Fruit fly (Drosophila melanogaster): ENCODE data around the gene CG1801.

CG1801 gene

DNA sequence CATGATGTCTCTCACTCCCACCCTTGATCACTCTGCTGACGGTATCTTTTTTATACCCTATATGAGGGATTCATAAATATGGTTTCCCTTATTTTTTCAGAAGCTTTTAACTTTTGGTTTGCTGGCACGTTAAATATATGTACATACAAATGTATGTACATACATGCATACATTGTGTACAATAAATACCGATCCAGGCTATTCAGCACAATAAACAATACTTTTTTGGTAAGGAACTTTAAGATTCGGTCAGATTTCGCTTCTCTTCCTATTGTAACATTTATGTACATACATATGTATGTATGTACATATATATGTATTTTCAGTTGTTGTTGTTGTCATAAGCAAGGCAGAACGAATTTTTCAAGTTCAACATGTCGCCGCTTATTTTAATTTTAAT is 35.3 kb downstream of the CG1801 start:
- TF ChIP-seq CG14655 (GFP tag; optimal IDR thresholded peaks at IDR 0.05) (no peak), EcR (GFP tag; optimal IDR thresholded peaks at IDR 0.05) (no peak), CG9948 (tag; optimal IDR thresholded peaks at IDR 0.05) (no peak), CG8159 (tag; optimal IDR thresholded peaks at IDR 0.05) (no peak), CG12605 (GFP tag; IDR thresholded peaks at IDR 0.05) (no peak), CG15710 (tag; optimal IDR thresholded peaks at IDR 0.05) (no peak)

DNA sequence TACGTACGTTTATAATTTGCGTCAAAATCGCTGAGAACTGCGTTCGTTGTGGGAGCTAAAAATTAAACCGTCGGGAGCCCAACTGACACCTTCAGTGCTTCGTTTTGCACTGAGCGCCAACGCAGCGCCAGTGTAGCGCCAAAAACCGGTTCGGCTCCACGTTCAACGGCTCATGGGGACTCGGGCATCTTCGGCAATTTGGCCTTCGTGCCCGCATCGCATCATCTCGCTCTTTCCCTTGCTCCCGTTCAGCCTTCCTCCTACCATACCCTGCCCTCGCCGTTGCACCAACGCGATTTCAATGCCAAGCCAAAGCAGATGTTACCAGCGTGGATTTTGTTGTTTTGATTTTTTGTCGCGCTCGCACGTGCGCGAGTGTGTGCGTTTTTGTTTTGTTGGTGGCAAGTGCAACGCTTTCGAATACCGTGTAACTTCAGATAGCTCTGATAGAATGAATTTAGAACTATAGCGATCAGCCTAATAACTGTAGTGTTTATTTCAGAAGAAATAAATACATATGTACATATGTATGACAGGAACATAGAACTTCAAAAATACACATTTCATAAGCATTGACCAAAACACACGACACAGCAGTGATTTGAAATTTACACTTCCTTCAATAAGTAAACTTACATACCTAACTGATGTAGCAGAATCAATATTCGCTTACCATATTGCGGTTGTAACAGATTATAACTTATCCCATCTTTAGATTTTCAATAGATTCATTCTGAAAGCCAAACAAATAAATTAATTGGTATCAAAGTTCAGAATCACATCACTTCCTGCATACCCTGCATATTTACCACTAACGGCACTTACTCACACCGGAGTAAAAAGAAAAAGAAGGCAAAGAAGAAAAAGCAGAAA is 36.0 kb downstream of the CG1801 start, which contains the start of gene Mnr:
Mnr (minus strand) TSS at position 133 of the 873 bp plus-strand sequence.
- TF ChIP-seq rn (GFP tag; IDR thresholded peaks at IDR 0.05) = no peak
- TF ChIP-seq CG14655 (GFP tag; optimal IDR thresholded peaks at IDR 0.05) = peak; percentile 64
- peak; percentile 79 for TF ChIP-seq CG10348 (GFP tag; IDR thresholded peaks at IDR 0.05)
- TF ChIP-seq CG8159 (tag; optimal IDR thresholded peaks at IDR 0.05) = peak; percentile 24
- TF ChIP-seq CG4496 (GFP tag; IDR thresholded peaks at IDR 0.05) = peak; percentile 65; the same call in 2 of the 3 replicates
- peak; percentile 58 for TF ChIP-seq CG13204 (GFP tag; optimal IDR thresholded peaks at IDR 0.05)
- peak; percentile 24; the same call in 1 of the 3 replicates for TF ChIP-seq fd96Ca (GFP tag; IDR thresholded peaks at IDR 0.05)
- no peak for TF ChIP-seq gl (tag; optimal IDR thresholded peaks at IDR 0.05)
- no peak for TF ChIP-seq CG34367 (tag; optimal IDR thresholded peaks at IDR 0.05)
- TF ChIP-seq CG15710 (tag; optimal IDR thresholded peaks at IDR 0.05) = peak; percentile 20
- TF ChIP-seq CG8301 (tag; optimal IDR thresholded peaks at IDR 0.05) = peak; percentile 30
- no peak for TF ChIP-seq CG9948 (tag; optimal IDR thresholded peaks at IDR 0.05)
- TF ChIP-seq Pif1A (GFP tag; optimal IDR thresholded peaks at IDR 0.05) = peak; percentile 20
- peak; percentile 36; the same call in 1 of the 2 replicates for TF ChIP-seq CG32121 (GFP tag; IDR thresholded peaks at IDR 0.05)
- no peak for TF ChIP-seq CG17806 (tag; optimal IDR thresholded peaks at IDR 0.05)
- TF ChIP-seq Ets98B (GFP tag; IDR thresholded peaks at IDR 0.05) = peak; percentile 57
- peak; percentile 33 for TF ChIP-seq D1 (tag; optimal IDR thresholded peaks at IDR 0.05)
- TF ChIP-seq Snoo (tag; optimal IDR thresholded peaks at IDR 0.05) = no peak
- peak; percentile 74 for TF ChIP-seq EcR (GFP tag; optimal IDR thresholded peaks at IDR 0.05)
- TF ChIP-seq Pif1B (GFP tag; optimal IDR thresholded peaks at IDR 0.05) = no peak
- no peak for TF ChIP-seq CG12605 (GFP tag; IDR thresholded peaks at IDR 0.05)

DNA sequence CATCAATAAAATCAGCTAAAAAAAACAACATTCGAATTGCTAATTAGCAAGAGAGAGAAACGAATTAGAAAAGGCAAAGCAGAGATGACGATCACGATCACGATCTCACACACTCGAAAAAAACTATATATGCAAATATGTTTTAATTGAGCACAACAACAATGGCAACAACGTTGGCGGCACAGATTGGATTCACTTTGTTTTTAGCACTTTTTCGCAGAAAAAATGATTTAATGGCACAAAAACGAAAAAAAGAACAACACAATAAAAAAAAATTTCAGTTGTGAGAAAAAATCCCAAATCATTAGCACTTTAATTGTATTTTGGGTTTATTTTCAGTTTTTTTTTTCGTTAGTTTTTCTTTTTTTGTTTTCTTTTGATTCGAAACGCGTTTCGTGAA is 36.7 kb downstream of the CG1801 start:
- TF ChIP-seq CG14655 (GFP tag; optimal IDR thresholded peaks at IDR 0.05) = peak; percentile 31
- TF ChIP-seq CG9948 (tag; optimal IDR thresholded peaks at IDR 0.05) = peak; percentile 15
- no peak for TF ChIP-seq CG4496 (GFP tag; IDR thresholded peaks at IDR 0.05)
- peak; percentile 24 for TF ChIP-seq Pif1A (GFP tag; optimal IDR thresholded peaks at IDR 0.05)
- no peak for TF ChIP-seq fd96Ca (GFP tag; IDR thresholded peaks at IDR 0.05)

DNA sequence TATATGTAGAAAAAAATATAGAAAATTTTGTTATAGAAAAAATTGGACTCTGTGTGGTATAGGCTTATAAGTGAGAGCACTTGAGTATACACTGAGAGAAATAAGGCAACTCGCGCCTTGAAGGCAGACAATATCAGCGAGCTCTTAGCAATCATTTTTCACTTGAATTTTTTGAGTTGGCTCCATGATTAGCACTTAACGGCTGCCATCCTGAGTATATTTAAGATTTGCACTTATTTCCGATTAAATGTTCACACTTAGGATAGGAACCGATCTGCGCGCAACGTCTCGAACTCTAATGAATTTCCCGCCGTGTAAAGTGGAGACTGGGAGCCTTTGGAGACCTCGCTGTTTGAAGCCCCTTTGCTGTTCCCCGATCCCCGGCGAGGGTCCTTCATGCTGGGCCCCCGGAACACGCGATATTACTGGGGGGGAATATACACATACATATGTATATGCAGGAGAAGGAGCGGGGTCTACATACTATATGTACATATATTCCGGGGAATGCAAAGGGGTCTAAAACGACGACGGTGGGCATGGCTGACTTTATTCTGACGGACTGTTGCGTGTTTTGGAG is 37.9 kb downstream of the CG1801 start:
- TF ChIP-seq Pif1B (GFP tag; optimal IDR thresholded peaks at IDR 0.05) (peak; percentile 7), EcR (GFP tag; optimal IDR thresholded peaks at IDR 0.05) (no peak), gl (tag; optimal IDR thresholded peaks at IDR 0.05) (no peak), CG15710 (tag; optimal IDR thresholded peaks at IDR 0.05) (peak; percentile 31), Ets98B (GFP tag; IDR thresholded peaks at IDR 0.05) (no peak), CG9948 (tag; optimal IDR thresholded peaks at IDR 0.05) (peak; percentile 47), CG8301 (tag; optimal IDR thresholded peaks at IDR 0.05) (peak; percentile 24), CG14655 (GFP tag; optimal IDR thresholded peaks at IDR 0.05) (peak; percentile 53), rn (GFP tag; IDR thresholded peaks at IDR 0.05) (no peak), CG8159 (tag; optimal IDR thresholded peaks at IDR 0.05) (peak; percentile 33), CG17806 (tag; optimal IDR thresholded peaks at IDR 0.05) (peak; percentile 26), fd96Ca (GFP tag; IDR thresholded peaks at IDR 0.05) (peak; percentile 58; the same call in 2 of the 3 replicates), CG34367 (tag; optimal IDR thresholded peaks at IDR 0.05) (no peak), CG12605 (GFP tag; IDR thresholded peaks at IDR 0.05) (no peak)

DNA sequence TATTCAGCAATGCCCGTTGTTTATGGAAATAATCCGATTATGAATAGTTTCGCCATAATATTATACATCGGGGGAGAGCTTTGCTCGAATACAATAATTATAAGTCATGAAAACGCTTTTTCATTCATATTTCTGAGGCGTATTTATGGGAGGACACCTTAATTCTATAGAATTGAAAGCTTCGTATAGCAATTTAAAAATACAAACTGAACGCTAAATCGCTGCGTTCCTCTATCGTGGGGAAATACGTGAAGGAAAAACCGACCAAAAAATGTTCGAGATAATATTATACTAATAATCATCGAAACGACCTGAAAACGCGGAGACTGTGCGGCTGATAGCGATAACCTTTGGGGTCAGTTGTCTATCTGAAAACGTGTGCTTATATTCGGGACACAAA is 40.8 kb downstream of the CG1801 start:
- TF ChIP-seq rn (GFP tag; IDR thresholded peaks at IDR 0.05) (no peak), CG12605 (GFP tag; IDR thresholded peaks at IDR 0.05) (no peak), CG9948 (tag; optimal IDR thresholded peaks at IDR 0.05) (no peak)

DNA sequence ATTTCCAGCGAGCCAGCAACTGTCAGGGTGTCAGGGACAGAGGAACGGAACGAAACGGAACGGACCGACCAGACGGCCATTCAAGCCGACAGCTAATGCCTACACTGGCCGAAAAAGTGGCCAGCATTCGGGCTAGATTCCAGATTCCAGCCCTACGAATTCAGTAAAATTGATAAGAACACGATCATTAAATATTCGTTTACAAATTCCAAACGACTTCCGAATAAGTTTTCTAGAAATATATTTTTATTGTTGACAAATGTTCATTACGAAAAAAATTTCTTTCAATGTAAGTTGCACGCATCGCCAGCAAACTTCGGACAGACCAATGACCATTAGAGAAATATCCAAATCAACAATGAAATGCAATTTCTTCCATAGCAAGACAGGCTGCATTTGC is 51.9 kb downstream of the CG1801 start:
- no peak for TF ChIP-seq Pif1B (GFP tag; optimal IDR thresholded peaks at IDR 0.05)
- TF ChIP-seq rn (GFP tag; IDR thresholded peaks at IDR 0.05) = no peak
- TF ChIP-seq D1 (tag; optimal IDR thresholded peaks at IDR 0.05) = no peak
- TF ChIP-seq CG8301 (tag; optimal IDR thresholded peaks at IDR 0.05) = peak; percentile 29
- peak; percentile 41; the same call in 1 of the 3 replicates for TF ChIP-seq fd96Ca (GFP tag; IDR thresholded peaks at IDR 0.05)
- TF ChIP-seq CG17806 (tag; optimal IDR thresholded peaks at IDR 0.05) = no peak
- no peak for TF ChIP-seq CG8159 (tag; optimal IDR thresholded peaks at IDR 0.05)
- no peak for TF ChIP-seq CG4496 (GFP tag; IDR thresholded peaks at IDR 0.05)
- peak; percentile 7 for TF ChIP-seq CG14655 (GFP tag; optimal IDR thresholded peaks at IDR 0.05)
- TF ChIP-seq Ets98B (GFP tag; IDR thresholded peaks at IDR 0.05) = no peak
- no peak for TF ChIP-seq CG34367 (tag; optimal IDR thresholded peaks at IDR 0.05)
- no peak for TF ChIP-seq EcR (GFP tag; optimal IDR thresholded peaks at IDR 0.05)
- TF ChIP-seq CG32121 (GFP tag; IDR thresholded peaks at IDR 0.05) = peak; percentile 54; the same call in 1 of the 2 replicates
- no peak for TF ChIP-seq CG15710 (tag; optimal IDR thresholded peaks at IDR 0.05)
- TF ChIP-seq CG12605 (GFP tag; IDR thresholded peaks at IDR 0.05) = no peak
- TF ChIP-seq Pif1A (GFP tag; optimal IDR thresholded peaks at IDR 0.05) = no peak
- no peak for TF ChIP-seq CG13204 (GFP tag; optimal IDR thresholded peaks at IDR 0.05)
- TF ChIP-seq CG10348 (GFP tag; IDR thresholded peaks at IDR 0.05) = no peak
- no peak for TF ChIP-seq CG9948 (tag; optimal IDR thresholded peaks at IDR 0.05)
- no peak for TF ChIP-seq Snoo (tag; optimal IDR thresholded peaks at IDR 0.05)
- TF ChIP-seq gl (tag; optimal IDR thresholded peaks at IDR 0.05) = no peak

Data from whole organism, pupa.